Worm (Caenorhabditis elegans) whole organism, young adult: ENCODE results near the gene Y41E3.8.

Experiments used
- D2030.7 ChIP-seq: fragments of 200-800 bp; sonication (Bioruptor generic); IDR thresholded peaks from 2 replicates; pipeline ENCODE4 v1.3.6; 2022; ENCODE audit warnings: missing genetic modification reagents, missing genetic modification characterization, missing compliant biosample characterization
- F10E7.11 ChIP-seq: sonication (generic microtip); optimal IDR thresholded peaks from 2 replicates; lab custom pipeline; 2017; ENCODE audit warnings: mild to moderate bottlenecking, missing genetic modification characterization, moderate library complexity, missing compliant biosample characterization
- F33H1.4 ChIP-seq: fragments of 200-800 bp; sonication (Bioruptor generic); IDR thresholded peaks from 2 replicates; pipeline ENCODE4 v1.3.6; 2022; ENCODE audit warnings: missing genetic modification reagents, missing genetic modification characterization, missing compliant biosample characterization
- F37B4.10 ChIP-seq: fragments of 200-800 bp; sonication (Bioruptor generic); IDR thresholded peaks from 2 replicates; pipeline ENCODE4 v1.3.6; 2022; ENCODE audit warnings: missing genetic modification characterization, missing compliant biosample characterization
- F49E8.2 ChIP-seq: sonication (generic microtip); optimal IDR thresholded peaks from 3 replicates; lab custom pipeline; 2017; ENCODE audit warnings: missing genetic modification characterization, mild to moderate bottlenecking, missing compliant biosample characterization, antibody characterized with exemption, moderate library complexity; ENCODE audit not compliant: insufficient read depth
- F57A8.1 ChIP-seq: fragments of 200-800 bp; sonication (Bioruptor generic); optimal IDR thresholded peaks from 2 replicates; lab custom pipeline; 2018; ENCODE audit warnings: mild to moderate bottlenecking, missing genetic modification characterization, moderate library complexity, missing compliant biosample characterization
- K12H6.12 ChIP-seq: fragments of 200-800 bp; sonication (Bioruptor generic); optimal IDR thresholded peaks from 2 replicates; lab custom pipeline; 2018; ENCODE audit warnings: mild to moderate bottlenecking, missing genetic modification characterization, missing compliant biosample characterization
- Y53F4B.3 ChIP-seq: fragments of 200-800 bp; sonication (Bioruptor generic); IDR thresholded peaks from 2 replicates; pipeline ENCODE4 v1.3.6; 2022; ENCODE audit warnings: missing genetic modification reagents, missing genetic modification characterization, missing compliant biosample characterization
- Y53G8AR.9 ChIP-seq: fragments of 200-800 bp; sonication (Bioruptor generic); conservative IDR thresholded peaks from 2 replicates; pipeline ENCODE4 v1.3.6; 2022; ENCODE audit warnings: missing genetic modification reagents, missing genetic modification characterization, missing compliant biosample characterization
- Y56A3A.18 ChIP-seq: fragments of 200-800 bp; sonication (Bioruptor generic); IDR thresholded peaks from 2 replicates; pipeline ENCODE4 v1.3.6; 2022; ENCODE audit warnings: missing genetic modification reagents, missing genetic modification characterization, missing compliant biosample characterization
- Y67H2A.10 ChIP-seq: fragments of 200-800 bp; sonication (Bioruptor generic); conservative IDR thresholded peaks from 2 replicates; pipeline ENCODE4 v1.3.6; 2022; ENCODE audit warnings: missing genetic modification reagents, missing genetic modification characterization, missing compliant biosample characterization
- Y79H2A.3 ChIP-seq: fragments of 200-800 bp; sonication (Bioruptor generic); conservative IDR thresholded peaks from 2 replicates; pipeline ENCODE4 v1.3.6; 2022; ENCODE audit warnings: missing genetic modification reagents, missing genetic modification characterization, missing compliant biosample characterization
- ama-1 ChIP-seq, 3 experiments: fragments of 150-350 bp in 1 of 3; sonication (generic microtip) in 2 of 3; optimal IDR thresholded peaks; 2 replicates each; lab custom pipeline; 2014 to 2018; ENCODE audit warnings: missing biosample characterization in 2 of 3, missing genetic modification characterization in 2 of 3, missing genetic modification reagents in 2 of 3
- attf-3 ChIP-seq: fragments of 200-800 bp; sonication (Bioruptor generic); conservative IDR thresholded peaks from 2 replicates; pipeline ENCODE4 v1.3.6; 2022; ENCODE audit warnings: missing genetic modification reagents, missing genetic modification characterization, missing compliant biosample characterization
- attf-6 ChIP-seq: fragments of 200-800 bp; sonication (Bioruptor generic); IDR thresholded peaks from 2 replicates; pipeline ENCODE4 v1.3.6; 2022; ENCODE audit warnings: missing genetic modification reagents, missing genetic modification characterization, missing compliant biosample characterization
- cebp-1 ChIP-seq, 2 experiments: fragments of 200-800 bp in 1 of 2; sonication (Bioruptor generic) in 1 of 2; sonication (generic microtip) in 1 of 2; IDR thresholded peaks in 1 of 2; optimal IDR thresholded peaks in 1 of 2; 2 replicates each; pipeline versions ENCODE4 v1.3.6 to Lab custom; 2017 to 2022; ENCODE audit warnings: missing compliant biosample characterization in 2 of 2, missing genetic modification characterization in 2 of 2, mild to moderate bottlenecking in 1 of 2, missing genetic modification reagents in 1 of 2, moderate library complexity in 1 of 2
- cebp-2 ChIP-seq: fragments of 200-800 bp; sonication (Bioruptor generic); IDR thresholded peaks from 2 replicates; pipeline ENCODE4 v1.3.6; 2022; ENCODE audit warnings: missing genetic modification characterization, missing compliant biosample characterization
- ceh-100 ChIP-seq: fragments of 200-800 bp; sonication (Bioruptor generic); IDR thresholded peaks from 2 replicates; pipeline ENCODE4 v1.3.6; 2022; ENCODE audit warnings: missing genetic modification reagents, missing genetic modification characterization, missing compliant biosample characterization
- ceh-58 ChIP-seq: fragments of 200-800 bp; sonication (Bioruptor generic); IDR thresholded peaks from 2 replicates; pipeline ENCODE4 v1.3.6; 2022; ENCODE audit warnings: missing genetic modification characterization, missing compliant biosample characterization
- ceh-91 ChIP-seq: fragments of 200-800 bp; sonication (Bioruptor generic); IDR thresholded peaks from 2 replicates; pipeline ENCODE4 v1.3.6; 2022; ENCODE audit warnings: missing genetic modification reagents, missing genetic modification characterization, missing compliant biosample characterization
- chd-7 ChIP-seq: sonication (generic microtip); optimal IDR thresholded peaks from 2 replicates; lab custom pipeline; 2016; ENCODE audit warnings: mild to moderate bottlenecking, missing genetic modification characterization, moderate library complexity, missing compliant biosample characterization
- die-1 ChIP-seq: sonication (generic microtip); optimal IDR thresholded peaks from 2 replicates; lab custom pipeline; 2016; ENCODE audit warnings: missing genotype, mild to moderate bottlenecking, missing genetic modification characterization, missing compliant biosample characterization
- dox-1 ChIP-seq: fragments of 200-800 bp; sonication (Bioruptor generic); IDR thresholded peaks from 2 replicates; pipeline ENCODE4 v1.3.6; 2022; ENCODE audit warnings: missing genetic modification reagents, missing genetic modification characterization, missing compliant biosample characterization
- dpl-1 ChIP-seq: fragments of 150-350 bp; optimal IDR thresholded peaks from 2 replicates; lab custom pipeline; 2014; ENCODE audit warnings: missing biosample characterization, missing genetic modification reagents, missing genetic modification characterization
- egrh-3 ChIP-seq: fragments of 200-800 bp; sonication (Bioruptor generic); IDR thresholded peaks from 2 replicates; pipeline ENCODE4 v1.3.6; 2022; ENCODE audit warnings: missing genetic modification reagents, missing genetic modification characterization, missing compliant biosample characterization
- gei-17 ChIP-seq: fragments of 200-800 bp; sonication (Bioruptor generic); optimal IDR thresholded peaks from 2 replicates; lab custom pipeline; 2018; ENCODE audit warnings: mild to moderate bottlenecking, missing genetic modification characterization, missing compliant biosample characterization
- hlh-26 ChIP-seq: fragments of 200-800 bp; sonication (Bioruptor generic); conservative IDR thresholded peaks from 2 replicates; pipeline ENCODE4 v1.3.6; 2022; ENCODE audit warnings: missing genetic modification reagents, missing genetic modification characterization, missing compliant biosample characterization
- hrde-1 ChIP-seq: sonication (generic microtip); optimal IDR thresholded peaks from 2 replicates; lab custom pipeline; 2016; ENCODE audit warnings: missing genetic modification characterization, mild to moderate bottlenecking, missing compliant biosample characterization, moderate library complexity, missing genotype, missing genetic modification reagents, borderline replicate concordance
- lin-54 ChIP-seq: fragments of 200-800 bp; sonication (Bioruptor generic); optimal IDR thresholded peaks from 2 replicates; lab custom pipeline; 2018; ENCODE audit warnings: mild to moderate bottlenecking, missing genetic modification characterization, missing compliant biosample characterization
- lsl-1 ChIP-seq: fragments of 200-800 bp; sonication (Bioruptor generic); optimal IDR thresholded peaks from 2 replicates; lab custom pipeline; 2018; ENCODE audit warnings: mild to moderate bottlenecking, missing genetic modification characterization, moderate library complexity, missing compliant biosample characterization
- madf-10 ChIP-seq: sonication (generic microtip); optimal IDR thresholded peaks from 2 replicates; lab custom pipeline; 2016; ENCODE audit warnings: mild to moderate bottlenecking, missing genetic modification characterization, missing compliant biosample characterization
- madf-3 ChIP-seq: fragments of 200-800 bp; sonication (Bioruptor generic); IDR thresholded peaks from 2 replicates; pipeline ENCODE4 v1.3.6; 2022; ENCODE audit warnings: missing genetic modification reagents, missing genetic modification characterization, missing compliant biosample characterization
- madf-6 ChIP-seq: fragments of 200-800 bp; sonication (Bioruptor generic); IDR thresholded peaks from 2 replicates; pipeline ENCODE4 v1.3.6; 2022; ENCODE audit warnings: missing genetic modification reagents, missing genetic modification characterization, missing compliant biosample characterization
- mcd-1 ChIP-seq: fragments of 200-800 bp; sonication (Bioruptor generic); IDR thresholded peaks from 2 replicates; pipeline ENCODE4 v1.3.6; 2022; ENCODE audit warnings: missing genetic modification reagents, missing genetic modification characterization, missing compliant biosample characterization
- nfya-1 ChIP-seq: sonication (generic microtip); optimal IDR thresholded peaks from 2 replicates; lab custom pipeline; 2017; ENCODE audit warnings: antibody characterized with exemption, missing compliant biosample characterization, missing genetic modification characterization, borderline replicate concordance; ENCODE audit not compliant: insufficient read depth
- nhr-120 ChIP-seq: fragments of 200-800 bp; sonication (Bioruptor generic); IDR thresholded peaks from 2 replicates; pipeline ENCODE4 v1.3.6; 2022; ENCODE audit warnings: missing genetic modification characterization, missing compliant biosample characterization
- pbrm-1 ChIP-seq: fragments of 200-800 bp; sonication (Bioruptor generic); IDR thresholded peaks from 2 replicates; pipeline ENCODE4 v1.3.6; 2022; ENCODE audit warnings: missing genetic modification reagents, missing genetic modification characterization, missing compliant biosample characterization
- pha-4 ChIP-seq: fragments of 150-350 bp; sonication (generic microtip); optimal IDR thresholded peaks from 2 replicates; lab custom pipeline; 2014; ENCODE audit warnings: missing biosample characterization, missing genetic modification reagents, missing genetic modification characterization
- snpc-4 ChIP-seq, 5 experiments: fragments of 150-350 bp in 1 of 5; sonication (generic microtip) in 4 of 5; optimal IDR thresholded peaks; 2 replicates each; lab custom pipeline; 2014 to 2018; ENCODE audit warnings: missing genetic modification characterization in 5 of 5, missing biosample characterization in 3 of 5, antibody characterized with exemption in 2 of 5, mild to moderate bottlenecking in 2 of 5, missing compliant biosample characterization in 2 of 5, missing genotype in 2 of 5, moderate library complexity in 2 of 5, missing genetic modification reagents in 1 of 5
- tbp1 ChIP-seq: fragments of 200-800 bp; sonication (Bioruptor generic); optimal IDR thresholded peaks from 2 replicates; lab custom pipeline; 2018; ENCODE audit warnings: mild to moderate bottlenecking, missing genetic modification characterization, missing compliant biosample characterization
- zfh-2 ChIP-seq: fragments of 200-800 bp; sonication (Bioruptor generic); conservative IDR thresholded peaks from 2 replicates; pipeline ENCODE4 v1.3.6; 2022; ENCODE audit warnings: missing genetic modification reagents, missing genetic modification characterization, missing compliant biosample characterization
- ztf-18 ChIP-seq: sonication (generic microtip); optimal IDR thresholded peaks from 2 replicates; lab custom pipeline; 2016; ENCODE audit warnings: missing genotype, mild to moderate bottlenecking, missing genetic modification characterization, missing compliant biosample characterization
- ztf-6 ChIP-seq: fragments of 200-800 bp; sonication (Bioruptor generic); IDR thresholded peaks from 2 replicates; pipeline ENCODE4 v1.3.6; 2022; ENCODE audit warnings: missing genetic modification reagents, missing genetic modification characterization, missing compliant biosample characterization

Gene Y41E3.8

ce11 chrIV:15042159-15042936 lies 13.6 kb upstream of the Y41E3.8 start (continued):
- TF ChIP-seq F37B4.10 (GFP tag; lab: Robert Waterston, UW) (0 out of 2 replicates have a peak, but pooled peaks have one; percentile 75), D2030.7 (GFP tag; lab: Robert Waterston, UW) (peak; percentile 59; the same call in 1 of the 2 replicates), ceh-100 (0 out of 2 replicates have a peak, but pooled peaks have one; percentile 29), hlh-26 (0 out of 2 replicates have a peak, but pooled peaks have one; percentile 30), die-1 (tag; lab: Kevin White, UChicago) (no peak), F10E7.11 (tag; lab: Kevin White, UChicago) (no peak), hrde-1 (tag; lab: Kevin White, UChicago) (peak; percentile 49), zfh-2 (GFP tag; lab: Robert Waterston, UW) (peak; percentile 68), ama-1 (optimal IDR thresholded peaks at IDR 0.05; lab: Kevin White, UChicago) (no peak), ama-1 (GFP tag; optimal IDR thresholded peaks at IDR 0.05; lab: Kevin White, UChicago) (peak in 1 of 2 experiments; percentile 45), K12H6.12 (tag; lab: Kevin White, UChicago) (no peak), ztf-6 (GFP tag; lab: Robert Waterston, UW) (no peak), Y79H2A.3 (GFP tag; lab: Robert Waterston, UW) (peak; percentile 50; the same call in 1 of the 2 replicates), tbp1 (peak; percentile 56), nhr-120 (GFP tag; lab: Robert Waterston, UW) (no peak), chd-7 (peak; percentile 49), pbrm-1 (GFP tag; lab: Robert Waterston, UW) (peak; percentile 40; the same call in 1 of the 2 replicates), ztf-18 (tag; lab: Kevin White, UChicago) (peak; percentile 76), lin-54 (peak; percentile 39), cebp-1 (GFP tag; IDR thresholded peaks at IDR 0.05; lab: Robert Waterston, UW) (no peak), cebp-1 (tag; optimal IDR thresholded peaks at IDR 0.05; lab: Kevin White, UChicago) (peak; percentile 44), dpl-1 (GFP tag; lab: Kevin White, UChicago) (peak; percentile 15), egrh-3 (GFP tag; lab: Robert Waterston, UW) (peak; percentile 20; the same call in 1 of the 2 replicates), Y56A3A.18 (GFP tag; lab: Robert Waterston, UW) (0 out of 2 replicates have a peak, but pooled peaks have one; percentile 40), Y67H2A.10 (GFP tag; lab: Robert Waterston, UW) (peak; percentile 50; the same call in 1 of the 2 replicates), F57A8.1 (GFP tag; lab: Kevin White, UChicago) (no peak), snpc-4 (GFP tag; optimal IDR thresholded peaks at IDR 0.05; lab: Kevin White, UChicago) (peak; percentile 68), snpc-4 (tag; optimal IDR thresholded peaks at IDR 0.05; lab: Kevin White, UChicago) (peak in 3 of 4 experiments; percentile 58 to 91 (median 80)), mcd-1 (GFP tag; lab: Robert Waterston, UW) (peak; percentile 41; the same call in 1 of the 2 replicates), F49E8.2 (tag; lab: Kevin White, UChicago) (peak; percentile 77), ceh-58 (GFP tag; lab: Robert Waterston, UW) (0 out of 2 replicates have a peak, but pooled peaks have one; percentile 44), ceh-91 (GFP tag; lab: Robert Waterston, UW) (no peak), F33H1.4 (GFP tag; lab: Robert Waterston, UW) (peak; percentile 49), nfya-1 (tag; lab: Kevin White, UChicago) (no peak), Y53G8AR.9 (GFP tag; lab: Robert Waterston, UW) (0 out of 2 replicates have a peak, but pooled peaks have one; percentile 65), lsl-1 (GFP tag; lab: Kevin White, UChicago) (peak; percentile 20), madf-3 (peak; percentile 72), pha-4 (tag; lab: Kevin White, UChicago) (no peak), attf-3 (GFP tag; lab: Robert Waterston, UW) (no peak), Y53F4B.3 (0 out of 2 replicates have a peak, but pooled peaks have one; percentile 33), attf-6 (GFP tag; lab: Robert Waterston, UW) (peak; percentile 92), madf-10 (no peak), madf-6 (GFP tag; lab: Robert Waterston, UW) (peak; percentile 22; the same call in 1 of the 2 replicates), cebp-2 (GFP tag; lab: Robert Waterston, UW) (peak; percentile 72; the same call in 1 of the 2 replicates), gei-17 (no peak), dox-1 (GFP tag; lab: Robert Waterston, UW) (peak; percentile 63)
